Fruit fly (Drosophila melanogaster): ENCODE measurements around the gene CG34345.

Gene CG34345

DNA sequence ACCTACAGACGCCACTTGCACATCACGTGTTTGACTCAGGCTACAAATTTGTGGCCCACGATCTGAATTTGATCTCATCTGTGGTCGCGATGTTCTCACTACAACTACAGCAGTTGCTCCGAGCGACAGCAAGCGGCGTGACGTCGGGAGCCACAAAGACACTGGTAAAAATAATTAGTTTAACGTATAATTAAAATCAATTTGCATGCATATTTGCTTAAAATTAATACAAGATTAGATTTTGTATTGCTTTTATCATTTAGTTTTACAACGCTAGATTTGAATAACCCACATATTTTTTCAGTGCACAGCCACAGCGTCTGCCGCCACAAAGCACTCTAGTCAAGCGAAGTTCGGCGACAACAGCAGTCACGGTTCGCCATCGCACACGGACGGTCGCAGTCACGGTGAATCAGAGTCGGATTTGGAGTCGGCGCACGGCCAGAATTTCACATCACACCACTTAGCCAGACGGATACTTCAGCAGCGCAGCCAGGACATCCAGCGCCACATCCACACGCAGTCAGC lies 10.4 kb upstream of the CG34345 start (continued):
- peak; percentile 100 for TF ChIP-seq CG7839 (tag; optimal IDR thresholded peaks at IDR 0.05)
- peak; percentile 99 for TF ChIP-seq CG1024 (GFP tag; IDR thresholded peaks at IDR 0.05)
- peak; percentile 100 for TF ChIP-seq CG2678 (tag; optimal IDR thresholded peaks at IDR 0.05)
- TF ChIP-seq eyg (GFP tag; optimal IDR thresholded peaks at IDR 0.05): peak; percentile 100
- TF ChIP-seq B-H2 (GFP tag; optimal IDR thresholded peaks at IDR 0.05): peak; percentile 100
- peak; percentile 88 for TF ChIP-seq Dip2 (GFP tag; IDR thresholded peaks at IDR 0.05)
- TF ChIP-seq Hey (tag; optimal IDR thresholded peaks at IDR 0.05): peak; percentile 100
- TF ChIP-seq HLH3B (GFP tag; IDR thresholded peaks at IDR 0.05): peak; percentile 100
- peak; percentile 100 for TF ChIP-seq Awh (GFP tag; IDR thresholded peaks at IDR 0.05)
- TF ChIP-seq aop (GFP tag; IDR thresholded peaks at IDR 0.05): peak; percentile 99
- peak; percentile 99 for TF ChIP-seq CG7271 (tag; optimal IDR thresholded peaks at IDR 0.05)
- peak; percentile 100 for TF ChIP-seq dmrt99B (tag; optimal IDR thresholded peaks at IDR 0.05)
- TF ChIP-seq nerfin-1 (tag; optimal IDR thresholded peaks at IDR 0.05): peak; percentile 100
- TF ChIP-seq otp (GFP tag; IDR thresholded peaks at IDR 0.05): peak; percentile 100
- peak; percentile 100 for TF ChIP-seq CG14441 (GFP tag; IDR thresholded peaks at IDR 0.05)
- peak; percentile 100 for TF ChIP-seq Vsx1 (GFP tag; optimal IDR thresholded peaks at IDR 0.05)
- peak; percentile 100 for TF ChIP-seq Med (GFP tag)
- TF ChIP-seq psq (GFP tag; optimal IDR thresholded peaks at IDR 0.05): peak; percentile 99
- TF ChIP-seq CG7928 (GFP tag; optimal IDR thresholded peaks at IDR 0.05): peak; percentile 95
- TF ChIP-seq CG12659 (GFP tag; optimal IDR thresholded peaks at IDR 0.05): peak; percentile 100
- peak; percentile 100 for TF ChIP-seq CG31388 (GFP tag; optimal IDR thresholded peaks at IDR 0.05)
- TF ChIP-seq tna (GFP tag; IDR thresholded peaks at IDR 0.05; ENCODE audit: partially characterized antibody): peak; percentile 42; the same call in 1 of the 2 replicates
- peak; percentile 100 for TF ChIP-seq Antp (GFP tag; optimal IDR thresholded peaks at IDR 0.05)
- TF ChIP-seq CG6654 (GFP tag; optimal IDR thresholded peaks at IDR 0.05): peak; percentile 97
- TF ChIP-seq lilli (GFP tag; optimal IDR thresholded peaks at IDR 0.05): peak; percentile 100
- no peak for TF ChIP-seq sc (optimal IDR thresholded peaks at IDR 0.05)
- peak; percentile 100 for TF ChIP-seq sc (GFP tag; optimal IDR thresholded peaks at IDR 0.05)
- TF ChIP-seq CG17912 (GFP tag; optimal IDR thresholded peaks at IDR 0.05): peak; percentile 100
- peak; percentile 100 for TF ChIP-seq nmo (GFP tag; optimal IDR thresholded peaks at IDR 0.05)
- peak; percentile 94 for TF ChIP-seq CG7745 (tag; optimal IDR thresholded peaks at IDR 0.05)
- peak; percentile 96 for TF ChIP-seq CG9797 (GFP tag; optimal IDR thresholded peaks at IDR 0.05)
- TF ChIP-seq CG17385 (GFP tag; optimal IDR thresholded peaks at IDR 0.05): peak; percentile 100
- peak; percentile 56; the same call in 1 of the 3 replicates for TF ChIP-seq CG6791 (GFP tag; IDR thresholded peaks at IDR 0.05; ENCODE audit: partially characterized antibody)
- TF ChIP-seq CG16779 (GFP tag; IDR thresholded peaks at IDR 0.05): peak; percentile 100
- TF ChIP-seq Dll (GFP tag; IDR thresholded peaks at IDR 0.05; ENCODE audit: partially characterized antibody): no peak
- peak; percentile 100 for TF ChIP-seq fu2 (GFP tag; optimal IDR thresholded peaks at IDR 0.05)
- peak; percentile 100 for TF ChIP-seq klu (GFP tag; IDR thresholded peaks at IDR 0.05)
- TF ChIP-seq maf-S (GFP tag; optimal IDR thresholded peaks at IDR 0.05): peak; percentile 100
- peak; percentile 100 for TF ChIP-seq tup (GFP tag; optimal IDR thresholded peaks at IDR 0.05)
- TF ChIP-seq Atf3 (GFP tag; optimal IDR thresholded peaks at IDR 0.05): peak; percentile 100
- peak; percentile 100 for TF ChIP-seq CG7372 (GFP tag; IDR thresholded peaks at IDR 0.05)
- TF ChIP-seq CG9727 (GFP tag; optimal IDR thresholded peaks at IDR 0.05): peak; percentile 100
- peak; percentile 100 for TF ChIP-seq twi (tag; optimal IDR thresholded peaks at IDR 0.05)
- peak; percentile 100 for TF ChIP-seq dati (GFP tag; IDR thresholded peaks at IDR 0.05)
- TF ChIP-seq CG33213 (GFP tag; optimal IDR thresholded peaks at IDR 0.05): peak; percentile 100
- TF ChIP-seq corto (GFP tag; optimal IDR thresholded peaks at IDR 0.05): peak; percentile 100
- TF ChIP-seq ac (GFP tag; optimal IDR thresholded peaks at IDR 0.05): peak; percentile 100
- no peak; the same call in 2 of the 3 replicates for TF ChIP-seq HLH4C (GFP tag; IDR thresholded peaks at IDR 0.05; ENCODE audit: partially characterized antibody)
- peak; percentile 100 for TF ChIP-seq CG11093 (GFP tag; IDR thresholded peaks at IDR 0.05)
- TF ChIP-seq CG2202 (tag; optimal IDR thresholded peaks at IDR 0.05): peak; percentile 100

All from whole organism, embryonic.